Fruit fly (Drosophila melanogaster) whole organism, embryonic: Measurements from ENCODE around the gene Vdup1.

Source experiments
- ATbp ChIP-seq: fragments of 200-800 bp; sonication (Bioruptor generic); optimal IDR thresholded peaks from 2 replicates; lab custom pipeline; 2017; ENCODE audit warnings: missing biosample characterization, mild to moderate bottlenecking, missing genetic modification characterization, missing genetic modification reagents
- Adf1 ChIP-seq: fragments of 200-800 bp; sonication (Bioruptor generic); IDR thresholded peaks from 2 replicates; pipeline ENCODE4 v1.3.6; 2022; ENCODE audit warnings: missing biosample characterization, missing genetic modification characterization
- Atf3 ChIP-seq: fragments of 200-800 bp; sonication (Bioruptor generic); optimal IDR thresholded peaks from 3 replicates; lab custom pipeline; 2016; ENCODE audit warnings: missing biosample characterization, missing genetic modification characterization
- Awh ChIP-seq: fragments of 200-800 bp; sonication (Bioruptor generic); IDR thresholded peaks from 2 replicates; pipeline ENCODE4, ENCODE4 v1.3.6; 2022; ENCODE audit warnings: missing biosample characterization, missing genetic modification characterization
- B-H1 ChIP-seq: fragments of 200-800 bp; sonication (Bioruptor generic); IDR thresholded peaks from 3 replicates; pipeline ENCODE4 v1.3.6; 2022; ENCODE audit warnings: missing biosample characterization, missing genetic modification characterization
- CG10209 ChIP-seq: fragments of 200-800 bp; sonication (Bioruptor generic); optimal IDR thresholded peaks from 3 replicates; lab custom pipeline; 2017; ENCODE audit warnings: missing biosample characterization, mild to moderate bottlenecking, missing genetic modification characterization, missing genetic modification reagents
- CG11560 ChIP-seq: fragments of 200-800 bp; sonication (Bioruptor generic); IDR thresholded peaks from 3 replicates; pipeline ENCODE4 v1.3.6; 2022; ENCODE audit warnings: missing biosample characterization, missing genetic modification characterization
- CG12769 ChIP-seq: fragments of 200-800 bp; sonication (Bioruptor generic); optimal IDR thresholded peaks from 2 replicates; lab custom pipeline; 2019; ENCODE audit warnings: missing biosample characterization, mild to moderate bottlenecking, missing genetic modification characterization, moderate library complexity
- CG13296 ChIP-seq: fragments of 200-800 bp; sonication (Bioruptor generic); optimal IDR thresholded peaks from 3 replicates; lab custom pipeline; 2018; ENCODE audit warnings: missing biosample characterization, mild to moderate bottlenecking, missing genetic modification characterization
- CG13424 ChIP-seq: fragments of 200-800 bp; sonication (Bioruptor generic); optimal IDR thresholded peaks from 2 replicates; lab custom pipeline; 2019; ENCODE audit warnings: missing biosample characterization, mild to moderate bottlenecking, missing genetic modification characterization, moderate library complexity
- CG14441 ChIP-seq: fragments of 200-800 bp; sonication (Bioruptor generic); IDR thresholded peaks from 2 replicates; pipeline ENCODE4 v1.3.6; 2022; ENCODE audit warnings: missing biosample characterization, missing genetic modification characterization
- CG17385 ChIP-seq: fragments of 200-800 bp; sonication (Bioruptor generic); optimal IDR thresholded peaks from 3 replicates; lab custom pipeline; 2018; ENCODE audit warnings: missing biosample characterization, mild to moderate bottlenecking, missing genetic modification characterization
- CG17612 ChIP-seq: fragments of 200-800 bp; sonication (Bioruptor generic); IDR thresholded peaks from 2 replicates; pipeline ENCODE4 v1.3.6; 2022; ENCODE audit warnings: missing biosample characterization, missing genetic modification characterization
- CG1792 ChIP-seq: fragments of 200-800 bp; sonication (Bioruptor generic); optimal IDR thresholded peaks from 2 replicates; lab custom pipeline; 2016; ENCODE audit warnings: missing biosample characterization, missing genetic modification characterization
- CG32767 ChIP-seq: fragments of 200-800 bp; sonication (Bioruptor generic); IDR thresholded peaks from 2 replicates; pipeline ENCODE4 v1.3.6; 2022; ENCODE audit warnings: missing biosample characterization, missing genetic modification characterization
- CG33557 ChIP-seq: fragments of 200-800 bp; sonication (Bioruptor generic); optimal IDR thresholded peaks from 2 replicates; lab custom pipeline; 2019; ENCODE audit warnings: missing biosample characterization, mild to moderate bottlenecking, missing genetic modification characterization, moderate library complexity
- CG42726 ChIP-seq: fragments of 200-800 bp; sonication (Bioruptor generic); IDR thresholded peaks from 2 replicates; pipeline ENCODE4 v1.3.6; 2022; ENCODE audit warnings: missing biosample characterization, missing genetic modification characterization; ENCODE audit not compliant: partially characterized antibody
- CG4730 ChIP-seq: fragments of 200-800 bp; sonication (Bioruptor generic); IDR thresholded peaks from 2 replicates; pipeline ENCODE4 v1.3.6; 2022; ENCODE audit warnings: missing biosample characterization, missing genetic modification characterization
- CG4820 ChIP-seq: fragments of 200-800 bp; sonication (Bioruptor generic); optimal IDR thresholded peaks from 3 replicates; lab custom pipeline; 2016; ENCODE audit warnings: missing biosample characterization, missing genetic modification characterization
- CG6689 ChIP-seq: fragments of 200-800 bp; sonication (Bioruptor generic); IDR thresholded peaks from 2 replicates; pipeline ENCODE4 v1.3.6; 2022; ENCODE audit warnings: missing biosample characterization, missing genetic modification characterization
- CG6765 ChIP-seq: fragments of 200-800 bp; sonication (Bioruptor generic); optimal IDR thresholded peaks from 3 replicates; lab custom pipeline; 2017; ENCODE audit warnings: missing biosample characterization, mild to moderate bottlenecking, missing genetic modification characterization
- CG6813 ChIP-seq: fragments of 200-800 bp; sonication (Bioruptor generic); optimal IDR thresholded peaks from 2 replicates; lab custom pipeline; 2017; ENCODE audit warnings: missing biosample characterization, missing genetic modification characterization, mild to moderate bottlenecking, moderate library complexity, missing genetic modification reagents
- CG9932 ChIP-seq: fragments of 200-800 bp; sonication (Bioruptor generic); IDR thresholded peaks from 2 replicates; pipeline ENCODE4 v1.3.6; 2022; ENCODE audit warnings: missing biosample characterization, missing genetic modification characterization
- Dp ChIP-seq: fragments of 200-800 bp; sonication (Bioruptor generic); optimal IDR thresholded peaks from 2 replicates; lab custom pipeline; 2018; ENCODE audit warnings: missing biosample characterization, mild to moderate bottlenecking, missing genetic modification characterization, moderate library complexity
- Ets97D ChIP-seq: fragments of 200-800 bp; sonication (Bioruptor generic); optimal IDR thresholded peaks from 3 replicates; lab custom pipeline; 2016; ENCODE audit warnings: missing biosample characterization, missing genetic modification characterization
- Fer1 ChIP-seq: fragments of 200-800 bp; sonication (Bioruptor generic); optimal IDR thresholded peaks from 2 replicates; lab custom pipeline; 2017; ENCODE audit warnings: missing biosample characterization, mild to moderate bottlenecking, missing genetic modification characterization
- HLHmδ ChIP-seq: fragments of 200-800 bp; sonication (Bioruptor generic); optimal IDR thresholded peaks from 2 replicates; lab custom pipeline; 2018; ENCODE audit warnings: missing biosample characterization, mild to moderate bottlenecking, missing genetic modification characterization, moderate library complexity
- MTF-1 ChIP-seq: fragments of 200-800 bp; sonication (Bioruptor generic); optimal IDR thresholded peaks from 2 replicates; lab custom pipeline; 2018; ENCODE audit warnings: missing biosample characterization, mild to moderate bottlenecking, missing genetic modification characterization, borderline replicate concordance
- Max ChIP-seq: fragments of 200-800 bp; sonication (Bioruptor generic); optimal IDR thresholded peaks from 2 replicates; lab custom pipeline; 2016; ENCODE audit warnings: missing biosample characterization, mild to moderate bottlenecking, missing genetic modification characterization
- Med ChIP-seq: fragments of 200-800 bp; sonication (Bioruptor generic); peaks from one replicate; lab custom pipeline; 2016; ENCODE audit warnings: missing biosample characterization, missing genetic modification characterization, mild to moderate bottlenecking, inconsistent platforms, moderate library complexity
- NK7.1 ChIP-seq: fragments of 200-800 bp; sonication (Bioruptor generic); optimal IDR thresholded peaks from 3 replicates; lab custom pipeline; 2016; ENCODE audit warnings: missing biosample characterization, missing genetic modification characterization
- Nf-YB ChIP-seq: fragments of 200-800 bp; sonication (Bioruptor generic); optimal IDR thresholded peaks from 3 replicates; lab custom pipeline; 2019; ENCODE audit warnings: missing biosample characterization, mild to moderate bottlenecking, missing genetic modification characterization, moderate library complexity
- Oaz ChIP-seq: fragments of 200-800 bp; sonication (Bioruptor generic); IDR thresholded peaks from 2 replicates; pipeline ENCODE4 v1.3.6; 2022; ENCODE audit warnings: missing biosample characterization, missing genetic modification characterization
- Vsx1 ChIP-seq: fragments of 200-800 bp; sonication (Bioruptor generic); optimal IDR thresholded peaks from 2 replicates; lab custom pipeline; 2017; ENCODE audit warnings: missing biosample characterization, mild to moderate bottlenecking, missing genetic modification characterization, missing genetic modification reagents
- fu2 ChIP-seq: fragments of 200-800 bp; sonication (Bioruptor generic); optimal IDR thresholded peaks from 2 replicates; lab custom pipeline; 2016; ENCODE audit warnings: missing biosample characterization, missing genetic modification characterization
- gce ChIP-seq: fragments of 200-800 bp; sonication (Bioruptor generic); IDR thresholded peaks from 3 replicates; pipeline ENCODE4 v1.3.6; 2022; ENCODE audit warnings: missing biosample characterization, missing genetic modification characterization
- gro ChIP-seq: fragments of 200-800 bp; sonication (Bioruptor generic); optimal IDR thresholded peaks from 2 replicates; lab custom pipeline; 2016; ENCODE audit warnings: missing biosample characterization, missing genetic modification characterization
- hth ChIP-seq: fragments of >200 bp; optimal IDR thresholded peaks from 2 replicates; lab custom pipeline; 2017; ENCODE audit warnings: inconsistent platforms
- inv ChIP-seq: fragments of 200-800 bp; sonication (Bioruptor generic); IDR thresholded peaks from 2 replicates; pipeline ENCODE4 v1.3.6; 2022; ENCODE audit warnings: missing biosample characterization, missing genetic modification characterization; ENCODE audit not compliant: partially characterized antibody
- ken ChIP-seq: fragments of 200-800 bp; sonication (Bioruptor generic); IDR thresholded peaks from 3 replicates; pipeline ENCODE4 v1.3.6; 2022; ENCODE audit warnings: missing biosample characterization, missing genetic modification characterization
- oc ChIP-seq: fragments of 200-800 bp; sonication (Bioruptor generic); optimal IDR thresholded peaks from 2 replicates; lab custom pipeline; 2018; ENCODE audit warnings: missing biosample characterization, mild to moderate bottlenecking, missing genetic modification characterization, moderate library complexity
- odd ChIP-seq: fragments of 200-800 bp; sonication (Bioruptor generic); optimal IDR thresholded peaks from 2 replicates; lab custom pipeline; 2017; ENCODE audit warnings: missing biosample characterization, mild to moderate bottlenecking, missing genetic modification characterization
- peb ChIP-seq: fragments of 200-800 bp; sonication (Bioruptor generic); IDR thresholded peaks from 2 replicates; pipeline ENCODE4 v1.3.6; 2022; ENCODE audit warnings: missing biosample characterization, missing genetic modification characterization
- sens-2 ChIP-seq: fragments of 200-800 bp; sonication (Bioruptor generic); IDR thresholded peaks from 2 replicates; pipeline ENCODE4 v1.3.6; 2022; ENCODE audit warnings: missing biosample characterization, missing genetic modification characterization
- slou ChIP-seq: fragments of 200-800 bp; sonication (Bioruptor generic); optimal IDR thresholded peaks from 3 replicates; lab custom pipeline; 2016; ENCODE audit warnings: missing biosample characterization, missing genetic modification characterization
- ssp ChIP-seq: fragments of 200-800 bp; sonication (Bioruptor generic); IDR thresholded peaks from 2 replicates; pipeline ENCODE4 v1.3.6; 2022; ENCODE audit warnings: missing biosample characterization, missing genetic modification characterization
- tll ChIP-seq, 2 experiments: fragments of 200-800 bp in 1 of 2; fragments of >200 bp in 1 of 2; sonication (Bioruptor generic) in 1 of 2; optimal IDR thresholded peaks; 2 replicates each; lab custom pipeline; 2017 to 2019; ENCODE audit warnings: missing biosample characterization in 2 of 2, missing genetic modification characterization in 2 of 2, mild to moderate bottlenecking in 1 of 2, moderate library complexity in 1 of 2
- trh ChIP-seq: fragments of 200-800 bp; sonication (Bioruptor generic); optimal IDR thresholded peaks from 2 replicates; lab custom pipeline; 2016; ENCODE audit warnings: missing biosample characterization, missing genetic modification characterization
- unc-4 ChIP-seq: fragments of 200-800 bp; sonication (Bioruptor generic); IDR thresholded peaks from 2 replicates; pipeline ENCODE4 v1.3.6; 2022; ENCODE audit warnings: missing biosample characterization, missing genetic modification characterization; ENCODE audit not compliant: partially characterized antibody

The Vdup1 gene

dm6 chr3L:131151-131997, 47.4 kb downstream of the Vdup1 start (continued):
- TF ChIP-seq Nf-YB (GFP tag; lab: Kevin White, UChicago) (peak; percentile 43), CG4820 (GFP tag; lab: Kevin White, UChicago) (no peak), CG6689 (GFP tag; lab: Robert Waterston, UW) (0 out of 2 replicates have a peak, but pooled peaks have one; percentile 7), NK7.1 (GFP tag; lab: Kevin White, UChicago) (no peak), ssp (no peak), CG6765 (GFP tag; lab: Kevin White, UChicago) (peak; percentile 71), CG32767 (peak; percentile 62), ATbp (GFP tag; lab: Kevin White, UChicago) (peak; percentile 69), Dp (GFP tag; lab: Kevin White, UChicago) (peak; percentile 23), Med (GFP tag; lab: Kevin White, UChicago) (peak; percentile 91), MTF-1 (GFP tag; lab: Kevin White, UChicago) (peak; percentile 24), trh (GFP tag; lab: Kevin White, UChicago) (no peak), B-H1 (no peak), fu2 (GFP tag; lab: Kevin White, UChicago) (no peak), gce (GFP tag; lab: Robert Waterston, UW) (0 out of 3 replicates have a peak, but pooled peaks have one; percentile 6), odd (GFP tag; lab: Kevin White, UChicago) (no peak), Fer1 (GFP tag; lab: Kevin White, UChicago) (peak; percentile 79), CG11560 (tag; lab: Robert Waterston, UW) (no peak), CG17385 (GFP tag; lab: Kevin White, UChicago) (peak; percentile 94), oc (peak; percentile 44), Vsx1 (GFP tag; lab: Kevin White, UChicago) (no peak), Adf1 (GFP tag; lab: Robert Waterston, UW) (peak; percentile 98), Ets97D (peak; percentile 3), hth (no peak), Max (no peak), CG14441 (GFP tag; lab: Robert Waterston, UW) (no peak), peb (GFP tag; lab: Robert Waterston, UW) (no peak), CG13296 (peak; percentile 75), CG33557 (GFP tag; lab: Kevin White, UChicago) (peak; percentile 20), CG42726 (GFP tag; lab: Robert Waterston, UW) (no peak), sens-2 (GFP tag; lab: Robert Waterston, UW) (no peak), CG17612 (GFP tag; lab: Robert Waterston, UW) (no peak), CG13424 (tag; lab: Kevin White, UChicago) (peak; percentile 31), slou (no peak), HLHmδ (peak; percentile 61), CG12769 (tag; lab: Kevin White, UChicago) (peak; percentile 70), Oaz (GFP tag; lab: Robert Waterston, UW) (no peak), CG1792 (peak; percentile 19), Awh (GFP tag; lab: Robert Waterston, UW) (no peak), unc-4 (GFP tag; lab: Robert Waterston, UW) (0 out of 2 replicates have a peak, but pooled peaks have one; percentile 33), CG4730 (GFP tag; lab: Robert Waterston, UW) (no peak), tll (GFP tag; optimal IDR thresholded peaks at IDR 0.05; lab: Kevin White, UChicago) (peak in 1 of 2 experiments; percentile 80), CG9932 (GFP tag; lab: Robert Waterston, UW) (peak; percentile 45), gro (no peak), CG10209 (no peak), ken (no peak), inv (GFP tag; lab: Robert Waterston, UW) (no peak), CG6813 (GFP tag; lab: Kevin White, UChicago) (peak; percentile 29), Atf3 (GFP tag; lab: Kevin White, UChicago) (peak; percentile 12)
